Fruit fly (Drosophila melanogaster): Measurements from ENCODE around the gene CG1647.

CG1647 gene

dm6 chr3R:28856140-28856539 lies 36.1 kb downstream of the CG1647 start (continued):
- TF ChIP-seq Stat92E (GFP tag; optimal IDR thresholded peaks at IDR 0.05), result peak in 1 of 3 experiments; percentile 76
- no peak for TF ChIP-seq CG42726 (GFP tag; IDR thresholded peaks at IDR 0.05; ENCODE audit: partially characterized antibody)
- no peak for TF ChIP-seq peb (GFP tag; IDR thresholded peaks at IDR 0.05)
- TF ChIP-seq cg (GFP tag; optimal IDR thresholded peaks at IDR 0.05), result no peak
- TF ChIP-seq ATbp (GFP tag; optimal IDR thresholded peaks at IDR 0.05), result peak; percentile 25
- no peak for TF ChIP-seq CG8924 (tag; optimal IDR thresholded peaks at IDR 0.05)
- TF ChIP-seq CG14710 (tag; optimal IDR thresholded peaks at IDR 0.05), result peak; percentile 5
- TF ChIP-seq Blimp-1 (GFP tag; optimal IDR thresholded peaks at IDR 0.05), result no peak
- TF ChIP-seq Dbx (GFP tag; IDR thresholded peaks at IDR 0.05), result no peak

DNA sequence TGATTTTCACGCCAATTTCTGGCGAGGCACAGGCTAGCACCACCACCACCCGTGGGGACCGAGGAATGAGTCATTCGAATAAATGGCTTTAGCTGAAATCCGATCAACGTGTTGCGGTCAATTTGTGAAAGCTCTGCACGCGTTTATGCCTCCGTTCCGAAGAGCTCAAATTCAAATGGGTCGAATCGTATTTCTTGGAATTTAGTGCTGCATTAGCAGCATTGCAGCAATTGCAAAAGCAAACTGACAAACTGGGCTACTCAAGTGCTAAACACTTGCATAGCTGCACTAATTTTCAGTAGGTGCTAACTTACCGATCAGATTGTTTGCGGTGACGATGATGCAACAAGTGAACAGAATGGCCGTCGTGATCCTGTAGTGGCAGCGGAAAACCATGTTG lies 36.8 kb downstream of the CG1647 start:
- no peak for TF ChIP-seq grn (GFP tag; optimal IDR thresholded peaks at IDR 0.05)
- no peak for TF ChIP-seq CG12071 (GFP tag; optimal IDR thresholded peaks at IDR 0.05)

DNA sequence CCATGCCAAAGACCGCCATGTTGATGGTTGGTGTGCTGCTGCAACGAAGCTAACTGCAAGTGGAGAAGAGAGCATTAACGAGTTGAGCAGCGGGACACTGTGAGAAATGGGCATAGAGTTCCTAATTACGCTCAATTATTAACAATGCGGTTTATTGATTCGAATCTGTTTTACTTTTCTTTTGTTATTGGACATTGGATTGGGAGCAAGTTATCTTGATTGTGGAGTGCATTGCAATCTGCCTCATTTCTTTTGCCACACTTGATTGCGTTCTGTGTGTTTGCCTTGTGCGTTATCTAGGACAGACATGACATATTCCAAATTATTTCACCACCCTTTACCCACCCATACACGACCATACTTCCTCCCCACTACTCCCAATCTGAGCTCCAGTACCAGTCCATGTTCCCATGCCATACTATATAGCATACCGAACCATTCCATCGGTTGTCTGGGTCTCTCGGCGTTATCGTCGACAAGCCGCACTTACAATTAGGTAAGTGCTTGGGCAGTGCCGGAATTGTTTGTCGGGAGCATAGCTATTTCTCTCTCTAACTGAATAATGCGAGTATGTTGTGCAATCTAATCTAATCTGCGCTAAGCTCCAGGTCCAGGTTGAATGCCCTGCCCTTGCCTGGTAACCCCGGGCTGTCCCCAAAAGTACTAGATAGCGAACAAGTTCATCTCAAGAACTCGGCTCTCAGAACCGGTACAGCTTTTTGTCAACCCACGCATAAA lies 37.4 kb downstream of the CG1647 start:
- peak; percentile 15; the same call in 1 of the 3 replicates for TF ChIP-seq CG14050 (GFP tag; IDR thresholded peaks at IDR 0.05)
- TF ChIP-seq Oaz (GFP tag; IDR thresholded peaks at IDR 0.05), result 0 out of 2 replicates have a peak, but pooled peaks have one; percentile 7
- peak; percentile 2 for TF ChIP-seq shn (GFP tag; optimal IDR thresholded peaks at IDR 0.05)
- no peak for TF ChIP-seq MBD-R2 (GFP tag; IDR thresholded peaks at IDR 0.05)
- TF ChIP-seq cad (GFP tag; optimal IDR thresholded peaks at IDR 0.05), result no peak
- TF ChIP-seq CG10366 (GFP tag; IDR thresholded peaks at IDR 0.05), result peak; percentile 38
- TF ChIP-seq Max (GFP tag; optimal IDR thresholded peaks at IDR 0.05), result no peak
- no peak for TF ChIP-seq CG12071 (GFP tag; optimal IDR thresholded peaks at IDR 0.05)
- TF ChIP-seq YL-1 (GFP tag; optimal IDR thresholded peaks at IDR 0.05), result no peak
- TF ChIP-seq CG6854 (GFP tag; optimal IDR thresholded peaks at IDR 0.05), result no peak
- no peak for TF ChIP-seq Dip3 (GFP tag; optimal IDR thresholded peaks at IDR 0.05)
- no peak for TF ChIP-seq bbx (GFP tag; IDR thresholded peaks at IDR 0.05; ENCODE audit: partially characterized antibody)
- TF ChIP-seq CG12744 (GFP tag; optimal IDR thresholded peaks at IDR 0.05), result no peak
- peak; percentile 58 for TF ChIP-seq CG7839 (tag; optimal IDR thresholded peaks at IDR 0.05)
- no peak for TF ChIP-seq Opbp (GFP tag; IDR thresholded peaks at IDR 0.05; ENCODE audit: partially characterized antibody)
- no peak for TF ChIP-seq Atf-2 (GFP tag; optimal IDR thresholded peaks at IDR 0.05)
- TF ChIP-seq CG6654 (GFP tag; optimal IDR thresholded peaks at IDR 0.05), result no peak
- no peak for TF ChIP-seq Atf3 (GFP tag; optimal IDR thresholded peaks at IDR 0.05)
- TF ChIP-seq vnd (GFP tag; IDR thresholded peaks at IDR 0.05; ENCODE audit: partially characterized antibody), result no peak
- TF ChIP-seq GATAe (GFP tag; conservative IDR thresholded peaks at IDR 0.05), result 0 out of 2 replicates have a peak, but pooled peaks have one; percentile 15
- TF ChIP-seq NC2β (GFP tag; optimal IDR thresholded peaks at IDR 0.05), result peak; percentile 23
- no peak for TF ChIP-seq Poxn (GFP tag; IDR thresholded peaks at IDR 0.05)
- 0 out of 3 replicates have a peak, but pooled peaks have one; percentile 40 for TF ChIP-seq B-H1 (GFP tag; IDR thresholded peaks at IDR 0.05)
- TF ChIP-seq NC2α (GFP tag; optimal IDR thresholded peaks at IDR 0.05), result no peak
- TF ChIP-seq CG32767 (GFP tag; IDR thresholded peaks at IDR 0.05), result no peak
- no peak for TF ChIP-seq kah (GFP tag; optimal IDR thresholded peaks at IDR 0.05)
- TF ChIP-seq pfk (GFP tag; optimal IDR thresholded peaks at IDR 0.05), result no peak
- TF ChIP-seq dpn (GFP tag; optimal IDR thresholded peaks at IDR 0.05), result peak in 1 of 2 experiments; percentile 50
- no peak for TF ChIP-seq chinmo (GFP tag; IDR thresholded peaks at IDR 0.05; ENCODE audit: partially characterized antibody)
- TF ChIP-seq CG6175 (GFP tag; IDR thresholded peaks at IDR 0.05), result no peak
- peak; percentile 4 for TF ChIP-seq Side (GFP tag; optimal IDR thresholded peaks at IDR 0.05)
- TF ChIP-seq cato (GFP tag; optimal IDR thresholded peaks at IDR 0.05; ENCODE audit: borderline replicate concordance), result peak; percentile 28
- peak; percentile 89 for TF ChIP-seq sens (GFP tag)
- TF ChIP-seq cas (GFP tag; IDR thresholded peaks at IDR 0.05), result no peak
- peak; percentile 42 for TF ChIP-seq CG8924 (tag; optimal IDR thresholded peaks at IDR 0.05)
- TF ChIP-seq CG4360 (GFP tag; IDR thresholded peaks at IDR 0.05), result no peak
- peak; percentile 34 for TF ChIP-seq pum (GFP tag; optimal IDR thresholded peaks at IDR 0.05)
